Worm (Caenorhabditis elegans) whole organism, L1 larva: ENCODE results near the gene F58A3.3.

ENCODE experiments used
- alr-1 ChIP-seq: fragments of 200-800 bp; sonication (Bioruptor generic); optimal IDR thresholded peaks from 2 replicates; lab custom pipeline; 2018; ENCODE audit warnings: borderline replicate concordance, mild to moderate bottlenecking, missing genetic modification characterization, missing compliant biosample characterization
- irx-1 ChIP-seq: sonication (generic microtip); optimal IDR thresholded peaks from 2 replicates; lab custom pipeline; 2016; ENCODE audit warnings: missing genetic modification characterization, missing compliant biosample characterization
- pag-3 ChIP-seq: sonication (generic microtip); optimal IDR thresholded peaks from 2 replicates; lab custom pipeline; 2017; ENCODE audit warnings: missing genetic modification characterization, mild to moderate bottlenecking, missing compliant biosample characterization, antibody characterized with exemption, borderline replicate concordance; ENCODE audit not compliant: insufficient read depth
- pqm-1 ChIP-seq: sonication (generic microtip); optimal IDR thresholded peaks from 3 replicates; lab custom pipeline; 2017; ENCODE audit warnings: missing biosample characterization, missing genetic modification characterization
- sptf-1 ChIP-seq: fragments of 150-350 bp; optimal IDR thresholded peaks from 2 replicates; lab custom pipeline; 2014; ENCODE audit warnings: missing biosample characterization, missing genetic modification characterization

- no peak for TF ChIP-seq sptf-1 (tag; lab: Kevin White, UChicago)
- TF ChIP-seq irx-1 (tag; lab: Kevin White, UChicago), result no peak
- no peak for TF ChIP-seq pqm-1 (tag; lab: Kevin White, UChicago)
- no peak for TF ChIP-seq pag-3 (tag; lab: Kevin White, UChicago)
- no peak for TF ChIP-seq alr-1 (tag; lab: Kevin White, UChicago)
These were observed 20.3 kb upstream of the F58A3.3 start, which contains the start of gene ver-3 for ce11 chrX:10992177-10992576.
